Fruit fly (Drosophila melanogaster) whole organism, pupa: ENCODE measurements around the gene pav.

Experiments
- CG10348 ChIP-seq: fragments of 200-800 bp; sonication (Bioruptor generic); IDR thresholded peaks from 2 replicates; pipeline ENCODE4 v1.3.6; 2022; ENCODE audit warnings: missing biosample characterization, missing genetic modification characterization
- CG12605 ChIP-seq: fragments of 200-800 bp; sonication (Bioruptor generic); IDR thresholded peaks from 2 replicates; pipeline ENCODE4 v1.3.6; 2022; ENCODE audit warnings: missing biosample characterization, missing genetic modification characterization
- CG13204 ChIP-seq: fragments of 200-800 bp; sonication (Bioruptor generic); optimal IDR thresholded peaks from 2 replicates; lab custom pipeline; 2018; ENCODE audit warnings: missing biosample characterization, mild to moderate bottlenecking, missing genetic modification characterization, moderate library complexity
- CG14655 ChIP-seq: fragments of 200-800 bp; sonication (Bioruptor generic); optimal IDR thresholded peaks from 3 replicates; lab custom pipeline; 2017; ENCODE audit warnings: mild to moderate bottlenecking, missing biosample characterization, missing genetic modification reagents, missing genetic modification characterization
- CG15710 ChIP-seq: fragments of 200-800 bp; sonication (Bioruptor generic); optimal IDR thresholded peaks from 2 replicates; lab custom pipeline; 2018; ENCODE audit warnings: missing biosample characterization, mild to moderate bottlenecking, missing genetic modification characterization, moderate library complexity
- CG17806 ChIP-seq: fragments of 200-800 bp; sonication (Bioruptor generic); optimal IDR thresholded peaks from 2 replicates; lab custom pipeline; 2018; ENCODE audit warnings: missing biosample characterization, mild to moderate bottlenecking, missing genetic modification characterization, moderate library complexity
- CG32121 ChIP-seq: fragments of 200-800 bp; sonication (Bioruptor generic); IDR thresholded peaks from 2 replicates; pipeline ENCODE4 v1.3.6; 2022; ENCODE audit warnings: missing biosample characterization, missing genetic modification characterization
- CG34367 ChIP-seq: fragments of 200-800 bp; sonication (Bioruptor generic); optimal IDR thresholded peaks from 2 replicates; lab custom pipeline; 2018; ENCODE audit warnings: missing biosample characterization, mild to moderate bottlenecking, missing genetic modification characterization
- CG4496 ChIP-seq: fragments of 200-800 bp; sonication (Bioruptor generic); IDR thresholded peaks from 3 replicates; pipeline ENCODE4 v1.3.6; 2022; ENCODE audit warnings: missing biosample characterization, missing genetic modification characterization
- CG8159 ChIP-seq: fragments of 200-800 bp; sonication (Bioruptor generic); optimal IDR thresholded peaks from 3 replicates; lab custom pipeline; 2018; ENCODE audit warnings: missing biosample characterization, mild to moderate bottlenecking, missing genetic modification characterization, moderate library complexity
- CG8301 ChIP-seq: fragments of 200-800 bp; sonication (Bioruptor generic); optimal IDR thresholded peaks from 2 replicates; lab custom pipeline; 2018; ENCODE audit warnings: missing biosample characterization, mild to moderate bottlenecking, missing genetic modification characterization
- CG9948 ChIP-seq: fragments of 200-800 bp; sonication (Bioruptor generic); optimal IDR thresholded peaks from 2 replicates; lab custom pipeline; 2018; ENCODE audit warnings: missing biosample characterization, mild to moderate bottlenecking, missing genetic modification characterization, moderate library complexity
- D1 ChIP-seq: fragments of 200-800 bp; sonication (Bioruptor generic); optimal IDR thresholded peaks from 2 replicates; lab custom pipeline; 2018; ENCODE audit warnings: missing biosample characterization, mild to moderate bottlenecking, missing genetic modification characterization, moderate library complexity
- EcR ChIP-seq: fragments of 200-800 bp; sonication (Bioruptor generic); optimal IDR thresholded peaks from 3 replicates; lab custom pipeline; 2019; ENCODE audit warnings: missing biosample characterization, missing genetic modification characterization, mild to moderate bottlenecking, moderate library complexity, missing genetic modification reagents
- Ets98B ChIP-seq: fragments of 200-800 bp; sonication (Bioruptor generic); IDR thresholded peaks from 2 replicates; pipeline ENCODE4 v1.3.6; 2022; ENCODE audit warnings: missing biosample characterization, missing genetic modification characterization
- Pif1A ChIP-seq: fragments of 200-800 bp; sonication (Bioruptor generic); optimal IDR thresholded peaks from 3 replicates; lab custom pipeline; 2016; ENCODE audit warnings: missing biosample characterization, missing genetic modification characterization
- Pif1B ChIP-seq: fragments of 200-800 bp; sonication (Bioruptor generic); optimal IDR thresholded peaks from 3 replicates; lab custom pipeline; 2016; ENCODE audit warnings: missing biosample characterization, missing genetic modification characterization
- Snoo ChIP-seq: fragments of 200-800 bp; sonication (Bioruptor generic); optimal IDR thresholded peaks from 3 replicates; lab custom pipeline; 2017; ENCODE audit warnings: missing biosample characterization, mild to moderate bottlenecking, missing genetic modification characterization, inconsistent platforms
- fd96Ca ChIP-seq: fragments of 200-800 bp; sonication (Bioruptor generic); IDR thresholded peaks from 3 replicates; pipeline ENCODE4 v1.3.6; 2022; ENCODE audit warnings: missing biosample characterization, missing genetic modification characterization
- gl ChIP-seq: fragments of 200-800 bp; sonication (Bioruptor generic); optimal IDR thresholded peaks from 2 replicates; lab custom pipeline; 2018; ENCODE audit warnings: missing biosample characterization, mild to moderate bottlenecking, missing genetic modification characterization
- rn ChIP-seq: fragments of 200-800 bp; sonication (Bioruptor generic); IDR thresholded peaks from 2 replicates; pipeline ENCODE4 v1.3.6; 2022; ENCODE audit warnings: missing biosample characterization, missing genetic modification characterization

pav gene

dm6 chr3L:4242428-4242827 lies at the start of gene pav:
Gene pav, plus strand, starts transcription at chr3L:4242734.
- TF ChIP-seq CG13204 (no peak), CG14655 (GFP tag; lab: Kevin White, UChicago) (no peak), CG17806 (peak; percentile 18), fd96Ca (GFP tag; lab: Robert Waterston, UW) (no peak), rn (GFP tag; lab: Robert Waterston, UW) (no peak), CG10348 (no peak), Pif1B (GFP tag; lab: Kevin White, UChicago) (no peak), CG34367 (tag; lab: Kevin White, UChicago) (no peak), CG32121 (GFP tag; lab: Robert Waterston, UW) (peak; percentile 55; the same call in 1 of the 2 replicates), CG12605 (GFP tag; lab: Robert Waterston, UW) (peak; percentile 41), Ets98B (GFP tag; lab: Robert Waterston, UW) (peak; percentile 37; the same call in 1 of the 2 replicates), CG8301 (tag; lab: Kevin White, UChicago) (no peak), EcR (no peak), Snoo (tag; lab: Kevin White, UChicago) (no peak), D1 (tag; lab: Kevin White, UChicago) (no peak), CG15710 (tag; lab: Kevin White, UChicago) (peak; percentile 41), CG4496 (peak; percentile 55; the same call in 1 of the 3 replicates), CG9948 (no peak), CG8159 (tag; lab: Kevin White, UChicago) (no peak), Pif1A (GFP tag; lab: Kevin White, UChicago) (no peak), gl (no peak)
- TF ChIP-seq, all 21 proteins: peak for 6

DNA sequence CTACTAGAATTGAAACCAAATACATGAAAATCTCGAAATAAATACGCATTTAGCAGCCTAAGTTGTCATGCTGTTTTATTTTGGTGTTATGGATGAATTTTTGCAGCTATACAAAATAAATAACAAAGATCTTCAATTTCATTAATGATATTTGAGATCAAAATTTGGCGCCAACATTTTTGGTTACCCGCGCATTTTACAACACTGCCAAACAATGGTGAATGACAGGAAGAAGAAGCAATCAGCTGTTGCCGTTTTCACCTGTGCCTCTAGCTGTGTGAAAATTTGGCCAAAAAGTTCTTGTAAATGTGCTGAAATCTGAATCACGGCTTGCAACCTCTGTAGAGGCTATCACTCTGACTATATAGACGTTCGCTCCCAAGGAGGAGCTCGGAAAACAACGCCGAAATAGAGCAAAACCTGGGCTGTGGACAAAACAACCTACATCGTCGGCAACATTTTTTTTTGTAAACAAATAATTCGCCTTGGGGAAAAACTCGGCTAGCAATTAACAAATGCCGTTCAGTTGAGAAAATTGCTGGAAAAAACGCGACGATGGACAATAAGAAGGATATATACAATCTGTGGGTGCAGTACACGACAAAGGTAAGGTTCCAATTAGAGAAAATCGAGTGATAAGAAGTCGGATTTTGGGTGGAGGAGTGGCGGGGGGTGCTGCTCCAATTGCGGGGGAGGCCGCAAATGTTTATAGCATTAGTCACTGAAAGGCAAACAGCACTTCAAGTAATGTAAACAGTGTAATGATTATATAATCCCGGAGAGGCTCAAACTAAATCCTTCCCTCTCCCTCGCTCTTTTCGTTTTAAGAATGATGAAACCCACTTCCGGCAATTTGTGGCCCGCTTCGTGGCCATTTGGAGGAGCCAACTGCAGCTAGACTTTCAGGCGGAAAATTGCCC lies 48.5 kb upstream of the pav start, which contains the start of gene CG43367:
TSS of gene CG43367 (plus strand) at position 264 of the 920 bp plus-strand sequence.
- TF ChIP-seq CG13204: no peak
- no peak for TF ChIP-seq CG15710 (tag; lab: Kevin White, UChicago)
- no peak for TF ChIP-seq Ets98B (GFP tag; lab: Robert Waterston, UW)
- no peak for TF ChIP-seq CG34367 (tag; lab: Kevin White, UChicago)
- no peak for TF ChIP-seq CG12605 (GFP tag; lab: Robert Waterston, UW)
- TF ChIP-seq CG32121 (GFP tag; lab: Robert Waterston, UW): 0 out of 2 replicates have a peak, but pooled peaks have one; percentile 14

dm6 chr3L:4204239-4204638 lies 38.3 kb upstream of the pav start, which contains the start of gene CG15005:
Gene CG15005, minus strand, starts transcription at chr3L:4204339.
- TF ChIP-seq CG14655 (GFP tag; lab: Kevin White, UChicago): no peak
- TF ChIP-seq CG9948: no peak
- no peak for TF ChIP-seq CG17806
- no peak for TF ChIP-seq Snoo (tag; lab: Kevin White, UChicago)
- TF ChIP-seq CG8159 (tag; lab: Kevin White, UChicago): no peak
- TF ChIP-seq EcR: no peak
- no peak for TF ChIP-seq CG4496

- TF ChIP-seq Snoo (tag; lab: Kevin White, UChicago) (no peak), EcR (no peak), CG10348 (no peak), CG14655 (GFP tag; lab: Kevin White, UChicago) (no peak), CG8159 (tag; lab: Kevin White, UChicago) (no peak), rn (GFP tag; lab: Robert Waterston, UW) (no peak), CG17806 (no peak), D1 (tag; lab: Kevin White, UChicago) (no peak), CG12605 (GFP tag; lab: Robert Waterston, UW) (no peak), Pif1B (GFP tag; lab: Kevin White, UChicago) (no peak), CG13204 (no peak), CG32121 (GFP tag; lab: Robert Waterston, UW) (no peak), Pif1A (GFP tag; lab: Kevin White, UChicago) (no peak), fd96Ca (GFP tag; lab: Robert Waterston, UW) (no peak), gl (no peak), CG8301 (tag; lab: Kevin White, UChicago) (no peak), Ets98B (GFP tag; lab: Robert Waterston, UW) (no peak), CG4496 (no peak), CG15710 (tag; lab: Kevin White, UChicago) (no peak)
- TF ChIP-seq, all 21 proteins: peak for 0
These were observed 37.7 kb upstream of the pav start for dm6 chr3L:4204867-4205266.

DNA sequence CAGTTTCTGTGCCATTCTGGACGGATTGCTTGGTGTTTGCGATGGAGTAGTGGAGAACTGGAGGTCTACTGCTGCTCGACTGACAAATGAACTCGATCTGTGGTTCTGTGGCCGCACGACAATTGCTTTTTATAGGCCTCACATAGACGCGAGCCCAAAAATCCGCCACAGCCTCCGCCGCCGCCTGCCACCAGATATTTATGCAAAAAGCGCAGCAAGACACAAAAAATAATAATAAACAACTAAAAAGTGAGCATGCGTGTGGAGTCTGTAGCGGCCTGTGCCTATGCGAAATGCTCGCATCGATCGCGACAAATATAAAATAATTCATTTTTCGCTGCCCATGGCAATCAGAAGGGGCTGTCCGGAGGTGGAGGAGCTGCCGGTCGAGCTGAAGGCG lies 33.5 kb upstream of the pav start, which contains the start of gene Cpr64Aa:
TSS of gene Cpr64Aa (minus strand) at position 101 of the 400 bp plus-strand sequence.
- TF ChIP-seq CG15710 (tag; lab: Kevin White, UChicago): no peak
- TF ChIP-seq CG34367 (tag; lab: Kevin White, UChicago): no peak
- TF ChIP-seq CG8159 (tag; lab: Kevin White, UChicago): no peak
- no peak for TF ChIP-seq EcR
- TF ChIP-seq Pif1B (GFP tag; lab: Kevin White, UChicago): no peak
- no peak for TF ChIP-seq gl
- TF ChIP-seq rn (GFP tag; lab: Robert Waterston, UW): no peak
- no peak for TF ChIP-seq CG14655 (GFP tag; lab: Kevin White, UChicago)
- no peak for TF ChIP-seq Pif1A (GFP tag; lab: Kevin White, UChicago)
- TF ChIP-seq CG12605 (GFP tag; lab: Robert Waterston, UW): no peak
- no peak for TF ChIP-seq CG10348
- no peak for TF ChIP-seq CG17806
- TF ChIP-seq fd96Ca (GFP tag; lab: Robert Waterston, UW): no peak
- no peak for TF ChIP-seq Snoo (tag; lab: Kevin White, UChicago)
- no peak for TF ChIP-seq CG4496
- no peak for TF ChIP-seq CG8301 (tag; lab: Kevin White, UChicago)
